Fruit fly (Drosophila melanogaster) whole organism, embryonic: ENCODE results near the gene Sirt6.

Source experiments
- Abd-B ChIP-seq: fragments of 200-800 bp; sonication (Bioruptor generic); optimal IDR thresholded peaks from 2 replicates; lab custom pipeline; 2018; ENCODE audit warnings: missing biosample characterization, mild to moderate bottlenecking, missing genetic modification characterization, moderate library complexity
- Blimp-1 ChIP-seq: fragments of 200-800 bp; sonication (Bioruptor generic); optimal IDR thresholded peaks from 3 replicates; lab custom pipeline; 2018; ENCODE audit warnings: missing biosample characterization, missing genetic modification characterization, mild to moderate bottlenecking, moderate library complexity, missing genetic modification reagents
- CG10654 ChIP-seq: fragments of 200-800 bp; sonication (Bioruptor generic); optimal IDR thresholded peaks from 2 replicates; lab custom pipeline; 2016; ENCODE audit warnings: missing biosample characterization, missing genetic modification characterization
- CG10979 ChIP-seq: fragments of 200-800 bp; sonication (Bioruptor generic); optimal IDR thresholded peaks from 2 replicates; lab custom pipeline; 2018; ENCODE audit warnings: missing biosample characterization, mild to moderate bottlenecking, missing genetic modification characterization, moderate library complexity
- CG11398 ChIP-seq: fragments of 200-800 bp; sonication (Bioruptor generic); optimal IDR thresholded peaks from 2 replicates; lab custom pipeline; 2016; ENCODE audit warnings: missing biosample characterization, missing genetic modification characterization
- CG12299 ChIP-seq: fragments of 200-800 bp; sonication (Bioruptor generic); optimal IDR thresholded peaks from 2 replicates; lab custom pipeline; 2018; ENCODE audit warnings: missing biosample characterization, mild to moderate bottlenecking, missing genetic modification characterization
- CG14667 ChIP-seq: fragments of 200-800 bp; sonication (Bioruptor generic); IDR thresholded peaks from 2 replicates; pipeline ENCODE4 v1.3.6; 2022; ENCODE audit warnings: missing biosample characterization, missing genetic modification characterization
- CG14965 ChIP-seq: fragments of 200-800 bp; sonication (Bioruptor generic); optimal IDR thresholded peaks from 2 replicates; lab custom pipeline; 2016; ENCODE audit warnings: missing biosample characterization, missing genetic modification characterization, borderline replicate concordance
- CG15011 ChIP-seq: fragments of 200-800 bp; sonication (Bioruptor generic); optimal IDR thresholded peaks from 3 replicates; lab custom pipeline; 2018; ENCODE audit warnings: missing biosample characterization, mild to moderate bottlenecking, missing genetic modification characterization
- CG15479 ChIP-seq: fragments of 200-800 bp; sonication (Bioruptor generic); optimal IDR thresholded peaks from 3 replicates; lab custom pipeline; 2019; ENCODE audit warnings: missing biosample characterization, mild to moderate bottlenecking, missing genetic modification characterization, moderate library complexity
- CG16863 ChIP-seq: fragments of 200-800 bp; sonication (Bioruptor generic); optimal IDR thresholded peaks from 3 replicates; lab custom pipeline; 2016; ENCODE audit warnings: missing biosample characterization, missing genetic modification characterization
- CG17359 ChIP-seq: fragments of 200-800 bp; sonication (Bioruptor generic); optimal IDR thresholded peaks from 3 replicates; lab custom pipeline; 2018; ENCODE audit warnings: missing biosample characterization, mild to moderate bottlenecking, missing genetic modification characterization, moderate library complexity
- CG2199 ChIP-seq: fragments of 200-800 bp; sonication (Bioruptor generic); IDR thresholded peaks from 3 replicates; pipeline ENCODE4 v1.3.6; 2022; ENCODE audit warnings: missing biosample characterization, missing genetic modification characterization
- CG2202 ChIP-seq: fragments of 200-800 bp; sonication (Bioruptor generic); optimal IDR thresholded peaks from 2 replicates; lab custom pipeline; 2018; ENCODE audit warnings: missing biosample characterization, mild to moderate bottlenecking, missing genetic modification characterization
- CG30431 ChIP-seq: fragments of 200-800 bp; sonication (Bioruptor generic); optimal IDR thresholded peaks from 2 replicates; lab custom pipeline; 2017; ENCODE audit warnings: missing biosample characterization, missing genetic modification characterization
- CG3163 ChIP-seq: fragments of 200-800 bp; sonication (Bioruptor generic); optimal IDR thresholded peaks from 3 replicates; lab custom pipeline; 2016; ENCODE audit warnings: missing biosample characterization, missing genetic modification characterization
- CG3838 ChIP-seq: fragments of 200-800 bp; sonication (Bioruptor generic); optimal IDR thresholded peaks from 3 replicates; lab custom pipeline; 2016; ENCODE audit warnings: missing biosample characterization, missing genetic modification characterization
- CG4854 ChIP-seq: fragments of 200-800 bp; sonication (Bioruptor generic); optimal IDR thresholded peaks from 2 replicates; lab custom pipeline; 2016; ENCODE audit warnings: missing biosample characterization, missing genetic modification characterization, inconsistent platforms
- CG5953 ChIP-seq: fragments of 200-800 bp; sonication (Bioruptor generic); IDR thresholded peaks from 2 replicates; pipeline ENCODE4 v1.3.6; 2022; ENCODE audit warnings: missing biosample characterization, missing genetic modification characterization
- CG6272 ChIP-seq: fragments of 200-800 bp; sonication (Bioruptor generic); IDR thresholded peaks from 2 replicates; pipeline ENCODE4 v1.3.6; 2022; ENCODE audit warnings: missing biosample characterization, missing genetic modification characterization
- CG8359 ChIP-seq: fragments of 200-800 bp; sonication (Bioruptor generic); optimal IDR thresholded peaks from 2 replicates; lab custom pipeline; 2017; ENCODE audit warnings: missing biosample characterization, mild to moderate bottlenecking, missing genetic modification characterization, borderline replicate concordance
- CTCF ChIP-seq: fragments of 200-800 bp; sonication (Bioruptor generic); optimal IDR thresholded peaks from 2 replicates; lab custom pipeline; 2017; ENCODE audit warnings: missing biosample characterization, mild to moderate bottlenecking, missing genetic modification characterization, moderate library complexity
- Dad ChIP-seq: fragments of 200-800 bp; sonication (Bioruptor generic); optimal IDR thresholded peaks from 3 replicates; lab custom pipeline; 2016; ENCODE audit warnings: missing biosample characterization, missing genetic modification characterization
- Doc3 ChIP-seq: fragments of 200-800 bp; sonication (Bioruptor generic); IDR thresholded peaks from 3 replicates; pipeline ENCODE4 v1.3.6; 2022; ENCODE audit warnings: missing biosample characterization, missing genetic modification characterization; ENCODE audit not compliant: partially characterized antibody
- Ets97D ChIP-seq: fragments of 200-800 bp; sonication (Bioruptor generic); optimal IDR thresholded peaks from 3 replicates; lab custom pipeline; 2016; ENCODE audit warnings: missing biosample characterization, missing genetic modification characterization
- Fer3 ChIP-seq: fragments of 200-800 bp; sonication (Bioruptor generic); optimal IDR thresholded peaks from 2 replicates; lab custom pipeline; 2018; ENCODE audit warnings: missing biosample characterization, mild to moderate bottlenecking, missing genetic modification characterization, moderate library complexity
- HLH3B ChIP-seq: fragments of 200-800 bp; sonication (Bioruptor generic); IDR thresholded peaks from 2 replicates; pipeline ENCODE4 v1.3.6; 2022; ENCODE audit warnings: missing biosample characterization, missing genetic modification characterization
- Hand ChIP-seq: fragments of 200-800 bp; sonication (Bioruptor generic); optimal IDR thresholded peaks from 2 replicates; lab custom pipeline; 2017; ENCODE audit warnings: mild to moderate bottlenecking, missing biosample characterization, missing genetic modification reagents, missing genetic modification characterization
- Max ChIP-seq: fragments of 200-800 bp; sonication (Bioruptor generic); optimal IDR thresholded peaks from 2 replicates; lab custom pipeline; 2016; ENCODE audit warnings: missing biosample characterization, mild to moderate bottlenecking, missing genetic modification characterization
- Med ChIP-seq: fragments of 200-800 bp; sonication (Bioruptor generic); peaks from one replicate; lab custom pipeline; 2016; ENCODE audit warnings: missing biosample characterization, missing genetic modification characterization, mild to moderate bottlenecking, inconsistent platforms, moderate library complexity
- Ssrp ChIP-seq: fragments of 200-800 bp; sonication (Bioruptor generic); optimal IDR thresholded peaks from 2 replicates; lab custom pipeline; 2018; ENCODE audit warnings: missing biosample characterization, mild to moderate bottlenecking, missing genetic modification characterization, moderate library complexity
- TFAM ChIP-seq: fragments of 200-800 bp; sonication (Bioruptor generic); optimal IDR thresholded peaks from 2 replicates; lab custom pipeline; 2017; ENCODE audit warnings: missing biosample characterization, missing genetic modification characterization, inconsistent platforms
- bsh ChIP-seq, 2 experiments: fragments of 200-800 bp; sonication (Bioruptor generic); optimal IDR thresholded peaks; 2 replicates each; lab custom pipeline; 2017 to 2018; ENCODE audit warnings: mild to moderate bottlenecking in 2 of 2, missing biosample characterization in 2 of 2, missing genetic modification characterization in 2 of 2, moderate library complexity in 1 of 2
- chn ChIP-seq: fragments of 200-800 bp; sonication (Bioruptor generic); optimal IDR thresholded peaks from 2 replicates; lab custom pipeline; 2016; ENCODE audit warnings: missing biosample characterization, missing genetic modification characterization
- corto ChIP-seq: fragments of 200-800 bp; sonication (Bioruptor generic); optimal IDR thresholded peaks from 2 replicates; lab custom pipeline; 2016; ENCODE audit warnings: missing biosample characterization, mild to moderate bottlenecking, missing genetic modification characterization, moderate library complexity
- cwo ChIP-seq: fragments of 200-800 bp; sonication (Bioruptor generic); optimal IDR thresholded peaks from 3 replicates; lab custom pipeline; 2017; ENCODE audit warnings: missing biosample characterization, missing genetic modification characterization, mild to moderate bottlenecking, moderate library complexity, missing genetic modification reagents
- danr ChIP-seq: fragments of 200-800 bp; sonication (Bioruptor generic); IDR thresholded peaks from 2 replicates; pipeline ENCODE4 v1.3.6; 2022; ENCODE audit warnings: missing biosample characterization, missing genetic modification characterization
- dmrt11E ChIP-seq: fragments of 200-800 bp; sonication (Bioruptor generic); optimal IDR thresholded peaks from 3 replicates; lab custom pipeline; 2018; ENCODE audit warnings: missing biosample characterization, mild to moderate bottlenecking, missing genetic modification characterization, moderate library complexity
- emc ChIP-seq: fragments of 200-800 bp; sonication (Bioruptor generic); optimal IDR thresholded peaks from 2 replicates; lab custom pipeline; 2016; ENCODE audit warnings: missing biosample characterization, missing genetic modification characterization
- esg ChIP-seq: fragments of 200-800 bp; sonication (Bioruptor generic); conservative IDR thresholded peaks from 2 replicates; pipeline ENCODE4 v1.3.6; 2022; ENCODE audit warnings: missing biosample characterization, missing genetic modification characterization
- eve ChIP-seq, 2 experiments: fragments of >200 bp; optimal IDR thresholded peaks; 2 replicates each; lab custom pipeline; 2017; ENCODE audit warnings: missing biosample characterization in 2 of 2, missing genetic modification characterization in 2 of 2
- fru ChIP-seq: fragments of >200 bp; optimal IDR thresholded peaks from 2 replicates; lab custom pipeline; 2017
- h ChIP-seq: fragments of >200 bp; optimal IDR thresholded peaks from 2 replicates; lab custom pipeline; 2017
- insv ChIP-seq, 2 experiments: fragments of 200-800 bp; sonication (Bioruptor generic); optimal IDR thresholded peaks; 3 replicates each; lab custom pipeline; 2016 to 2018; ENCODE audit warnings: missing biosample characterization in 2 of 2, missing genetic modification characterization in 2 of 2
- oc ChIP-seq: fragments of 200-800 bp; sonication (Bioruptor generic); optimal IDR thresholded peaks from 2 replicates; lab custom pipeline; 2018; ENCODE audit warnings: missing biosample characterization, mild to moderate bottlenecking, missing genetic modification characterization, moderate library complexity
- onecut ChIP-seq: fragments of 200-800 bp; sonication (Bioruptor generic); IDR thresholded peaks from 2 replicates; pipeline ENCODE4 v1.3.6; 2022; ENCODE audit warnings: missing biosample characterization, missing genetic modification characterization
- peb ChIP-seq: fragments of 200-800 bp; sonication (Bioruptor generic); IDR thresholded peaks from 2 replicates; pipeline ENCODE4 v1.3.6; 2022; ENCODE audit warnings: missing biosample characterization, missing genetic modification characterization
- psq ChIP-seq: fragments of 200-800 bp; sonication (Bioruptor generic); optimal IDR thresholded peaks from 2 replicates; lab custom pipeline; 2017; ENCODE audit warnings: missing biosample characterization, missing genetic modification characterization
- scrt ChIP-seq: fragments of 200-800 bp; sonication (Bioruptor generic); optimal IDR thresholded peaks from 2 replicates; lab custom pipeline; 2018; ENCODE audit warnings: missing biosample characterization, mild to moderate bottlenecking, missing genetic modification characterization, moderate library complexity
- trh ChIP-seq: fragments of 200-800 bp; sonication (Bioruptor generic); optimal IDR thresholded peaks from 2 replicates; lab custom pipeline; 2016; ENCODE audit warnings: missing biosample characterization, missing genetic modification characterization
- tup ChIP-seq: fragments of 200-800 bp; sonication (Bioruptor generic); optimal IDR thresholded peaks from 2 replicates; lab custom pipeline; 2016; ENCODE audit warnings: missing biosample characterization, mild to moderate bottlenecking, missing genetic modification characterization, moderate library complexity
- zen ChIP-seq: fragments of 200-800 bp; sonication (Bioruptor generic); optimal IDR thresholded peaks from 3 replicates; lab custom pipeline; 2018; ENCODE audit warnings: missing biosample characterization, mild to moderate bottlenecking, missing genetic modification characterization, moderate library complexity

Sirt6 gene

DNA sequence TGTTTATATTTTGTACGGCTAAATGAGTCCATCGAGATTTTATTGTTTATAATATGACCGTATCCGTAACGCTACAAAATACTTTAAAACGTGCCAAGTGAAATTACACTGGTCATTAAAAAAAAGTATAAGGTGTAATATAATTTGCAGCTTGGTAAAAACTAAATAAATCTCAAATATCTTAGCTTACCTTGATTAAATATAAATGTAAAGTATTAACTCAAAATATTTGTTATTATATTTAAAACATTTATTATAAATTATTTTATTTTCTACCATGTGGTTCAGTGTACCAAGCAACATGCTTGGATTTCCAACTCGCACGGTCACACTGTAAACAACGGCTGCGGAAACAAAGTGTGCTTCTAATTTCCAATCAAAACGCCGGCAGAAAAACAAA is at the start of gene Sirt6, which contains the start of gene pont (continued):
- TF ChIP-seq CG2202 (tag; lab: Kevin White, UChicago) (peak; percentile 89), zen (tag; lab: Kevin White, UChicago) (peak; percentile 98), fru (lab: Kevin White, UChicago) (no peak), Doc3 (GFP tag; lab: Robert Waterston, UW) (no peak), CG3838 (peak; percentile 58), scrt (peak; percentile 88), CG3163 (GFP tag; lab: Kevin White, UChicago) (peak; percentile 8), CG10654 (GFP tag; lab: Kevin White, UChicago) (peak; percentile 90), CG14667 (GFP tag; lab: Robert Waterston, UW) (no peak), CG12299 (peak; percentile 92), CG15479 (GFP tag; lab: Kevin White, UChicago) (peak; percentile 38), emc (GFP tag; lab: Kevin White, UChicago) (no peak), insv (GFP tag; optimal IDR thresholded peaks at IDR 0.05; lab: Kevin White, UChicago) (peak in 1 of 2 experiments; percentile 58), corto (peak; percentile 29), Hand (GFP tag; lab: Kevin White, UChicago) (peak; percentile 73), CG5953 (GFP tag; lab: Robert Waterston, UW) (no peak), tup (GFP tag; lab: Kevin White, UChicago) (peak; percentile 52), CG11398 (GFP tag; lab: Kevin White, UChicago) (peak; percentile 1), oc (peak; percentile 95), esg (GFP tag; lab: Robert Waterston, UW) (no peak), CG14965 (GFP tag; lab: Kevin White, UChicago) (no peak), CG8359 (GFP tag; lab: Kevin White, UChicago) (peak; percentile 77), cwo (peak; percentile 94), h (lab: Kevin White, UChicago) (no peak), danr (GFP tag; lab: Robert Waterston, UW) (no peak), Max (GFP tag; lab: Kevin White, UChicago) (peak; percentile 94), bsh (GFP tag; optimal IDR thresholded peaks at IDR 0.05; lab: Kevin White, UChicago) (peak; percentile 44 to 98), Blimp-1 (peak; percentile 95), peb (GFP tag; lab: Robert Waterston, UW) (no peak), CG10979 (tag; lab: Kevin White, UChicago) (peak; percentile 97), CG6272 (peak; percentile 97), Med (GFP tag; lab: Kevin White, UChicago) (peak; percentile 91), Ssrp (peak; percentile 97), Abd-B (GFP tag; lab: Kevin White, UChicago) (peak; percentile 99), CTCF (GFP tag; lab: Kevin White, UChicago) (peak; percentile 25), dmrt11E (tag; lab: Kevin White, UChicago) (peak; percentile 98), chn (peak; percentile 48), Ets97D (GFP tag; lab: Kevin White, UChicago) (peak; percentile 53), trh (GFP tag; lab: Kevin White, UChicago) (peak; percentile 82), HLH3B (GFP tag; lab: Robert Waterston, UW) (no peak), CG2199 (GFP tag; lab: Robert Waterston, UW) (no peak), Dad (GFP tag; lab: Kevin White, UChicago) (peak; percentile 8), CG16863 (GFP tag; lab: Kevin White, UChicago) (peak; percentile 8), CG4854 (GFP tag; lab: Kevin White, UChicago) (peak; percentile 8), Fer3 (tag; lab: Kevin White, UChicago) (peak; percentile 95), CG30431 (GFP tag; lab: Kevin White, UChicago) (peak; percentile 88), eve (GFP tag; optimal IDR thresholded peaks at IDR 0.05; lab: Kevin White, UChicago) (no peak), onecut (peak; percentile 83), TFAM (GFP tag; lab: Kevin White, UChicago) (peak; percentile 44), CG15011 (peak; percentile 76), CG17359 (tag; lab: Kevin White, UChicago) (peak; percentile 96), psq (GFP tag; lab: Kevin White, UChicago) (peak; percentile 87)
